Worm (Caenorhabditis elegans): ENCODE data around the gene ekl-6.

DNA sequence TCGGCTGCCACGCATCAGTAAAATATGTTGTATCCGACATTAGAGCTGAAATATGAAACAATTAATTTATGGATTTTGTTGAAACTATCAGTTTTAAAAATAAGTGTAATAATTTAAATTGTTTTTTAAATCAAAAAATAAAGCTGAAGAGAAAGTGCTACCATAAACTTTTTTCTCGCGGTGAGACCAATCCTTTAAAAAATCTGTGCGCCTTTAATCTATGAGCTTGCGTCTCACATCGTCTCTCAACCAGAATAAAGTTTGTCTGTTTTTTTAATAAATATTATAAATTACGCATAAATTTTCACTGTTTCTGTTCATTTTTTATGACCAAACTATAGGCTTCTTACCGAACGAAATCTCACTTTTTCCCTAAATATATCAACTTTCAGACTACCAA lies 19.0 kb downstream of the ekl-6 start, which contains the start of gene T16H12.3:
- no peak for TF ChIP-seq flh-1 (GFP tag; optimal IDR thresholded peaks at IDR 0.05)
- no peak for TF ChIP-seq ham-2 (GFP tag; optimal IDR thresholded peaks at IDR 0.05)

Data from whole organism, mixed stage, embryonic.